Worm (Caenorhabditis elegans) whole organism, L4 larva: ENCODE data around the gene T20B12.4.

Experiments used
- F26F4.8 ChIP-seq: fragments of 200-800 bp; sonication (Bioruptor generic); conservative IDR thresholded peaks from 2 replicates; pipeline ENCODE4 v1.3.6; 2022; ENCODE audit warnings: missing genetic modification characterization, missing compliant biosample characterization
- F37D6.2 ChIP-seq: sonication (generic microtip); optimal IDR thresholded peaks from 2 replicates; lab custom pipeline; 2016; ENCODE audit warnings: mild to moderate bottlenecking, missing genetic modification characterization, missing compliant biosample characterization
- F44E2.7 ChIP-seq: fragments of 200-800 bp; sonication (Bioruptor generic); IDR thresholded peaks from 2 replicates; pipeline ENCODE4 v2.1.2; 2022; ENCODE audit warnings: missing genetic modification characterization, missing compliant biosample characterization
- T26A8.4 ChIP-seq: fragments of 200-800 bp; sonication (Bioruptor generic); IDR thresholded peaks from 2 replicates; pipeline ENCODE4 v1.3.6; 2022; ENCODE audit warnings: missing genetic modification characterization, missing compliant biosample characterization
- ZK546.5 ChIP-seq, 2 experiments: sonication (generic microtip); optimal IDR thresholded peaks; 2 replicates each; lab custom pipeline; 2017; ENCODE audit warnings: missing biosample characterization in 2 of 2, missing genetic modification characterization in 2 of 2
- aha-1 ChIP-seq: fragments of 150-350 bp; peaks from one replicate; lab custom pipeline; 2014; ENCODE audit warnings: missing biosample characterization, missing genetic modification characterization
- aly-2 ChIP-seq: sonication (generic microtip); optimal IDR thresholded peaks from 2 replicates; lab custom pipeline; 2018; ENCODE audit warnings: missing biosample characterization, missing genetic modification characterization
- ceh-82 ChIP-seq: sonication (generic microtip); optimal IDR thresholded peaks from 2 replicates; lab custom pipeline; 2017; ENCODE audit warnings: missing biosample characterization, missing genetic modification characterization
- ctbp-1 ChIP-seq: fragments of 200-800 bp; sonication (Bioruptor generic); IDR thresholded peaks from 2 replicates; pipeline ENCODE4 v1.3.6; 2022; ENCODE audit warnings: missing genetic modification reagents, missing genetic modification characterization, missing compliant biosample characterization
- daf-12 ChIP-seq: fragments of 150-350 bp; optimal IDR thresholded peaks from 2 replicates; lab custom pipeline; 2014; ENCODE audit warnings: missing biosample characterization, missing genetic modification reagents, missing genetic modification characterization
- daf-16 ChIP-seq, 3 experiments: sonication (generic microtip); optimal IDR thresholded peaks; 2 replicates each; lab custom pipeline; 2016 to 2017; ENCODE audit warnings: missing genetic modification characterization in 3 of 3, missing genetic modification reagents in 3 of 3, mild to moderate bottlenecking in 2 of 3, missing compliant biosample characterization in 2 of 3, missing biosample characterization in 1 of 3, moderate library complexity in 1 of 3
- daf-19 ChIP-seq: fragments of 200-800 bp; sonication (Bioruptor generic); conservative IDR thresholded peaks from 2 replicates; pipeline ENCODE4 v1.3.6; 2022; ENCODE audit warnings: missing genetic modification characterization, missing compliant biosample characterization
- dve-1 ChIP-seq: sonication (generic microtip); optimal IDR thresholded peaks from 2 replicates; lab custom pipeline; 2017; ENCODE audit warnings: antibody characterized with exemption, mild to moderate bottlenecking, missing genetic modification characterization, missing compliant biosample characterization; ENCODE audit not compliant: insufficient read depth
- fkh-10 ChIP-seq: fragments of 150-350 bp; optimal IDR thresholded peaks from 2 replicates; lab custom pipeline; 2014; ENCODE audit warnings: missing biosample characterization, missing genetic modification reagents, missing genetic modification characterization
- hif-1 ChIP-seq, 2 experiments: sonication (generic microtip); optimal IDR thresholded peaks; 2 replicates each; lab custom pipeline; 2016 to 2017; ENCODE audit warnings: missing compliant biosample characterization in 2 of 2, missing genetic modification characterization in 2 of 2, missing genetic modification reagents in 2 of 2, missing genotype in 2 of 2, mild to moderate bottlenecking in 1 of 2
- hlh-11 ChIP-seq: fragments of 200-800 bp; sonication (Bioruptor generic); optimal IDR thresholded peaks from 2 replicates; lab custom pipeline; 2018; ENCODE audit warnings: mild to moderate bottlenecking, missing genetic modification characterization, missing compliant biosample characterization
- hlh-30 ChIP-seq: sonication (generic microtip); optimal IDR thresholded peaks from 2 replicates; lab custom pipeline; 2017; ENCODE audit warnings: antibody characterized with exemption, mild to moderate bottlenecking, missing genetic modification characterization, missing compliant biosample characterization; ENCODE audit not compliant: insufficient read depth
- lin-13 ChIP-seq: fragments of 150-350 bp; optimal IDR thresholded peaks from 2 replicates; lab custom pipeline; 2014; ENCODE audit warnings: missing biosample characterization, missing genetic modification reagents, missing genetic modification characterization
- mxl-2 ChIP-seq: fragments of 200-800 bp; sonication (Bioruptor generic); conservative IDR thresholded peaks from 2 replicates; pipeline ENCODE4 v1.3.6; 2022; ENCODE audit warnings: missing genetic modification reagents, missing genetic modification characterization, missing compliant biosample characterization
- mxl-3 ChIP-seq: fragments of 200-800 bp; sonication (Bioruptor generic); optimal IDR thresholded peaks from 2 replicates; lab custom pipeline; 2018; ENCODE audit warnings: mild to moderate bottlenecking, missing genetic modification characterization, missing compliant biosample characterization
- nhr-10 ChIP-seq: fragments of 150-350 bp; optimal IDR thresholded peaks from 2 replicates; lab custom pipeline; 2014; ENCODE audit warnings: missing biosample characterization, missing genetic modification characterization
- nhr-102 ChIP-seq: sonication (generic microtip); optimal IDR thresholded peaks from 2 replicates; lab custom pipeline; 2016; ENCODE audit warnings: mild to moderate bottlenecking, missing genetic modification characterization, moderate library complexity, missing compliant biosample characterization
- nhr-11 ChIP-seq: fragments of 150-350 bp; optimal IDR thresholded peaks from 2 replicates; lab custom pipeline; 2014; ENCODE audit warnings: missing biosample characterization, missing genetic modification characterization
- nhr-237 ChIP-seq: sonication (generic microtip); optimal IDR thresholded peaks from 2 replicates; lab custom pipeline; 2017; ENCODE audit warnings: missing biosample characterization, missing genetic modification characterization
- nhr-28 ChIP-seq: fragments of 150-350 bp; optimal IDR thresholded peaks from 2 replicates; lab custom pipeline; 2014; ENCODE audit warnings: missing biosample characterization, missing genetic modification characterization
- nhr-41 ChIP-seq: fragments of 200-800 bp; sonication (Bioruptor generic); IDR thresholded peaks from 2 replicates; pipeline ENCODE4 v1.3.6; 2022; ENCODE audit warnings: missing genetic modification reagents, missing genetic modification characterization, missing compliant biosample characterization
- nhr-6 ChIP-seq: fragments of 150-350 bp; optimal IDR thresholded peaks from 2 replicates; lab custom pipeline; 2014; ENCODE audit warnings: missing biosample characterization, missing genetic modification characterization
- nhr-76 ChIP-seq: fragments of 150-350 bp; optimal IDR thresholded peaks from 2 replicates; lab custom pipeline; 2014; ENCODE audit warnings: missing biosample characterization, missing genetic modification characterization
- pha-4 ChIP-seq, 2 experiments: fragments of 150-350 bp in 1 of 2; fragments of 200-800 bp in 1 of 2; sonication (Bioruptor generic) in 1 of 2; IDR thresholded peaks in 1 of 2; optimal IDR thresholded peaks in 1 of 2; 2 replicates each; pipeline versions ENCODE4 v1.3.6 to Lab custom; 2014 to 2022; ENCODE audit warnings: missing genetic modification characterization in 2 of 2, missing genetic modification reagents in 2 of 2, missing biosample characterization in 1 of 2, missing compliant biosample characterization in 1 of 2
- pqm-1 ChIP-seq: sonication (generic microtip); optimal IDR thresholded peaks from 2 replicates; lab custom pipeline; 2017; ENCODE audit warnings: missing biosample characterization, missing genetic modification characterization
- rbr-2 ChIP-seq: sonication (generic microtip); optimal IDR thresholded peaks from 2 replicates; lab custom pipeline; 2016; ENCODE audit warnings: missing genotype, missing genetic modification characterization, missing compliant biosample characterization
- unc-62 ChIP-seq, 3 experiments: fragments of 150-350 bp in 1 of 3; sonication (generic microtip); optimal IDR thresholded peaks in 2 of 3; peaks in 1 of 3; 1 replicate in 1 of 3; 2 replicates in 2 of 3; lab custom pipeline; 2014 to 2017; ENCODE audit warnings: missing biosample characterization in 3 of 3, missing genetic modification characterization in 3 of 3, missing genetic modification reagents in 3 of 3, missing genotype in 1 of 3
- zfp-3 ChIP-seq: fragments of 200-800 bp; sonication (Bioruptor generic); conservative IDR thresholded peaks from 2 replicates; pipeline ENCODE4 v1.3.6; 2022; ENCODE audit warnings: missing genetic modification reagents, missing genetic modification characterization, missing compliant biosample characterization
- ztf-11 ChIP-seq: fragments of 150-350 bp; optimal IDR thresholded peaks from 2 replicates; lab custom pipeline; 2014; ENCODE audit warnings: missing biosample characterization, missing genetic modification characterization

Gene T20B12.4

DNA sequence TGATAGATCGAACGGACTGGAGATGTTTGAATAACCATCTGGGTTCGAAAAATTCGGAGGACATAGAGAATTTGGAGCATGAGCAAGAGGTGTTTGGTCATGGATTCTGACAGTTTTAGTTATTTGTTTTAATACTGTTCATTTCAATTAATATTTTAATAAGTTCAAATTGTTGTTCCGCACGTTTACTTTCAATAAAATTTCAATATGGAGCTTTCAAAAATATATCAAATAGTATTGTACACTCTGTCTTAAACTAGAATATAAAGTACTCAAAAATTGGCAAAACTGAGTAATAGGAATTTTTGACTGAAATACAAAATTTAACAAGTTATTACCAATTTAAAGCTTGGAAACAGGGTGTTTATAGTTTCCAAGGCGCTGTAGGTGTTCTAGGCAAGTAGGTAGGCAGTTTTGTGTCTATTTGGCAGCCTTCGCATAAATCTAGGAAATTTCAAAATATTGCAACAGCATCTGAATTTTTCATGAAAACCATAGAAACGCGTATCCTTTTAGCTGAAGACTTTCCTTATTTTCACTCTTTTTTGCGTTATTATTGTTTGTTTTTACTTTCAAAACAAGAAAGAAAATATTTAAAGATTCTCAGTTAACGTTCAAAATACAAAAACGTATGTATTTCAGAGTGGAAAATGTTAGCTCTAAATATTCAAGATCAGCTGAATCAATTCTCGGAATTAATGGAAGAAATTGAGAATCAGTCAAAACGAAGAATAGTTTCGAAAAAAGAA, at the start of gene T20B12.4, which contains the start of gene T20B12.5:
Gene T20B12.4, plus strand, starts transcription at position 699 of the 749 bp plus-strand sequence.
Gene T20B12.5, minus strand, starts transcription at position 101 of the 749 bp plus-strand sequence.
- no peak for TF ChIP-seq F44E2.7 (GFP tag; lab: Robert Waterston, UW)
- no peak for TF ChIP-seq mxl-3 (GFP tag; lab: Kevin White, UChicago)
- TF ChIP-seq ctbp-1 (GFP tag; lab: Robert Waterston, UW) = no peak
- no peak for TF ChIP-seq daf-19
- TF ChIP-seq, all 104 proteins: peak for 0

DNA sequence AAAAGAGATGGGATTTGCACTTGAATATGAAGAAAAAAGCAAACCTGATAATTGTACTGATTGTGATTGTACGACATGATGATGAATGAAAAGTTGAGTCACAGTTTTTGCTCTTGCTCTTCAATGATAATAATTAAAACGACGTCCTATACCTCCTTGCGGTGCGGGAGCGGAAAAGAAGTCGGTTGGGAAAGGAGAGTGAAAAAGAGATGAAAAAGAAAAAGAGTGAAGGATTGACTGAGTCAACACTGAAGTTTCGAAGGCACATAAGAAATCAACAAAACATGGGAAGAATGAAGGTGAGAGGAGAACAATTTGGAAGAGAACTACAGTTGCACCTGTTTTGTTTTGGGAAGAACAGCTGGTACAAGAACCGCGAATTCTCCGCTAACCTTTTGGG, 48.1 kb upstream of the T20B12.4 start, which contains the start of gene F56C9.8:
Gene F56C9.8, minus strand, starts transcription at position 120 of the 400 bp plus-strand sequence.
- TF ChIP-seq pqm-1 (tag; lab: Kevin White, UChicago) (peak; percentile 26), daf-16 (GFP tag; optimal IDR thresholded peaks at IDR 0.05; lab: Kevin White, UChicago) (no peak), daf-16 (tag; optimal IDR thresholded peaks at IDR 0.05; lab: Kevin White, UChicago) (peak; percentile 56), hlh-11 (tag; lab: Kevin White, UChicago) (peak; percentile 8), nhr-11 (tag; lab: Kevin White, UChicago) (no peak), F37D6.2 (tag; lab: Kevin White, UChicago) (no peak), ceh-82 (tag; lab: Kevin White, UChicago) (no peak), mxl-2 (GFP tag; lab: Robert Waterston, UW) (no peak), nhr-76 (no peak), daf-12 (tag; lab: Kevin White, UChicago) (no peak), lin-13 (GFP tag; lab: Kevin White, UChicago) (no peak), zfp-3 (GFP tag; lab: Robert Waterston, UW) (no peak), ZK546.5 (tag; optimal IDR thresholded peaks at IDR 0.05; lab: Kevin White, UChicago) (no peak), nhr-41 (GFP tag; lab: Robert Waterston, UW) (no peak), rbr-2 (no peak), nhr-6 (no peak), T26A8.4 (GFP tag; lab: Robert Waterston, UW) (no peak), fkh-10 (GFP tag; lab: Kevin White, UChicago) (no peak), F26F4.8 (GFP tag; lab: Robert Waterston, UW) (no peak), nhr-102 (tag; lab: Kevin White, UChicago) (no peak)
- TF ChIP-seq, all 104 proteins: peak for 3

DNA sequence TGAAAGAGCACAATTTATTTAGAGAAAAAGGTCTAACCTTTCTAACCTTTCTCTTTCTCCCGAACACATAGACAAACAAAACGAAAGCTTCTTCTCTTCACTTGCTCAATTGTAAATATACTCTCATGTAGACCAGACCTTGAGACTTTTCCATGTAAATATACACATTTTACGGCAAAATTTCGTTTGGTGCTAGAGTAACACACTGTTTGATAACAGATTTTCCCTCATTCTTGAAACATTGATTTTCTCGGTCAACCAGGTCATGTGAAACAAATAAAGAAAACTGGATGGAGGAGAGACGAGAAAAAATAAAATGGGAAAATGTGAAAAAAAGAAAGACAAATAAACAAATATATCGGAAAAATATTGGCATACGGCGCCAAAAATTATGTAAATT, 45.5 kb upstream of the T20B12.4 start:
- no peak for TF ChIP-seq nhr-41 (GFP tag; lab: Robert Waterston, UW)
- no peak for TF ChIP-seq pha-4 (GFP tag; IDR thresholded peaks at IDR 0.05; lab: Robert Waterston, UW)
- TF ChIP-seq pha-4 (tag; optimal IDR thresholded peaks at IDR 0.05; lab: Kevin White, UChicago) = peak; percentile 20
- TF ChIP-seq ztf-11 (tag; lab: Kevin White, UChicago) = no peak
- peak; percentile 12 for TF ChIP-seq hlh-11 (tag; lab: Kevin White, UChicago)
- no peak for TF ChIP-seq nhr-237
- peak; percentile 57 for TF ChIP-seq aha-1 (tag; lab: Kevin White, UChicago)
- peak; percentile 58 for TF ChIP-seq dve-1 (tag; lab: Kevin White, UChicago)
- TF ChIP-seq hlh-30 (tag; lab: Kevin White, UChicago) = peak; percentile 66
- no peak for TF ChIP-seq nhr-10 (tag; lab: Kevin White, UChicago)
- TF ChIP-seq aly-2 (tag; lab: Kevin White, UChicago) = no peak
- peak; percentile 35 for TF ChIP-seq nhr-28 (tag; lab: Kevin White, UChicago)
- TF ChIP-seq daf-16 (GFP tag; optimal IDR thresholded peaks at IDR 0.05; lab: Kevin White, UChicago) = no peak
- TF ChIP-seq daf-16 (tag; optimal IDR thresholded peaks at IDR 0.05; lab: Kevin White, UChicago) = peak; percentile 73
- no peak for TF ChIP-seq hif-1 (tag; optimal IDR thresholded peaks at IDR 0.05; lab: Kevin White, UChicago)
- TF ChIP-seq unc-62 (GFP tag; optimal IDR thresholded peaks at IDR 0.05 in 1 of 2; lab: Kevin White, UChicago) = peak in 1 of 2 experiments; percentile 62
- no peak for TF ChIP-seq unc-62 (tag; optimal IDR thresholded peaks at IDR 0.05; lab: Kevin White, UChicago)
